Worm (Caenorhabditis elegans) whole organism, L2 larva: ENCODE results near the gene ubc-21.

Source experiments
- ZK546.5 ChIP-seq: sonication (generic microtip); optimal IDR thresholded peaks from 2 replicates; lab custom pipeline; 2017; ENCODE audit warnings: missing biosample characterization, missing genetic modification characterization
- alr-1 ChIP-seq: fragments of 150-350 bp; optimal IDR thresholded peaks from 2 replicates; lab custom pipeline; 2014; ENCODE audit warnings: missing biosample characterization, missing genetic modification characterization
- blmp-1 ChIP-seq: sonication (generic microtip); optimal IDR thresholded peaks from 2 replicates; lab custom pipeline; 2017; ENCODE audit warnings: missing genetic modification characterization, mild to moderate bottlenecking, missing compliant biosample characterization, antibody characterized with exemption, moderate library complexity; ENCODE audit not compliant: insufficient read depth
- egl-27 ChIP-seq: sonication (generic microtip); optimal IDR thresholded peaks from 3 replicates; lab custom pipeline; 2017; ENCODE audit warnings: missing biosample characterization, missing genetic modification reagents, missing genetic modification characterization
- elt-3 ChIP-seq: sonication (generic microtip); optimal IDR thresholded peaks from 2 replicates; lab custom pipeline; 2017; ENCODE audit warnings: missing biosample characterization, missing genetic modification characterization
- lin-13 ChIP-seq: fragments of 150-350 bp; optimal IDR thresholded peaks from 2 replicates; lab custom pipeline; 2014; ENCODE audit warnings: missing biosample characterization, missing genetic modification reagents, missing genetic modification characterization
- mdl-1 ChIP-seq, 2 experiments: fragments of 150-350 bp in 1 of 2; sonication (generic microtip) in 1 of 2; optimal IDR thresholded peaks; 2 replicates each; lab custom pipeline; 2017; ENCODE audit warnings: missing biosample characterization in 2 of 2, missing genetic modification characterization in 2 of 2
- nhr-23 ChIP-seq: fragments of 150-350 bp; optimal IDR thresholded peaks from 2 replicates; lab custom pipeline; 2014; ENCODE audit warnings: missing biosample characterization, missing genetic modification reagents, missing genetic modification characterization
- nhr-25 ChIP-seq: fragments of 150-350 bp; sonication (generic microtip); optimal IDR thresholded peaks from 3 replicates; lab custom pipeline; 2014; ENCODE audit warnings: missing biosample characterization, missing genetic modification characterization
- skn-1 ChIP-seq: sonication (generic microtip); optimal IDR thresholded peaks from 2 replicates; lab custom pipeline; 2017; ENCODE audit warnings: missing biosample characterization, missing genetic modification characterization
- snpc-4 ChIP-seq: fragments of 150-350 bp; optimal IDR thresholded peaks from 2 replicates; lab custom pipeline; 2014; ENCODE audit warnings: missing biosample characterization, missing genetic modification characterization

- no peak for TF ChIP-seq snpc-4
- no peak for TF ChIP-seq skn-1 (tag; lab: Kevin White, UChicago)
- no peak for TF ChIP-seq egl-27 (tag; lab: Kevin White, UChicago)
- TF ChIP-seq ZK546.5 (tag; lab: Kevin White, UChicago) = no peak
- TF ChIP-seq mdl-1 (tag; optimal IDR thresholded peaks at IDR 0.05; lab: Kevin White, UChicago) = no peak
- TF ChIP-seq nhr-23 (tag; lab: Kevin White, UChicago) = no peak
- TF ChIP-seq alr-1 (tag; lab: Kevin White, UChicago) = no peak
- TF ChIP-seq blmp-1 (tag; lab: Kevin White, UChicago) = no peak
- TF ChIP-seq nhr-25 (tag; lab: Kevin White, UChicago) = no peak
- TF ChIP-seq lin-13 = no peak
- no peak for TF ChIP-seq elt-3 (tag; lab: Kevin White, UChicago)
Observed at ce11 chrX:8824437-8824836, 45.0 kb upstream of the ubc-21 start, which contains the start of gene ifd-1.
